Fruit fly (Drosophila melanogaster) whole organism, prepupa: Measurements from ENCODE around the gene CG15020.

Experiments used
- Met ChIP-seq: fragments of 200-800 bp; sonication (Bioruptor generic); optimal IDR thresholded peaks from 3 replicates; lab custom pipeline; 2016; ENCODE audit warnings: missing biosample characterization, missing genetic modification characterization
- OdsH ChIP-seq: fragments of 200-800 bp; sonication (Bioruptor generic); optimal IDR thresholded peaks from 3 replicates; lab custom pipeline; 2016; ENCODE audit warnings: missing biosample characterization, missing genetic modification characterization
- eg ChIP-seq: fragments of 200-800 bp; sonication (Bioruptor generic); IDR thresholded peaks from 3 replicates; pipeline ENCODE4 v1.3.6; 2022; ENCODE audit warnings: missing biosample characterization, missing genetic modification characterization
- esn ChIP-seq: fragments of 200-800 bp; sonication (Bioruptor generic); optimal IDR thresholded peaks from 2 replicates; lab custom pipeline; 2016; ENCODE audit warnings: missing biosample characterization, mild to moderate bottlenecking, missing genetic modification characterization, moderate library complexity
- spab ChIP-seq: fragments of 200-800 bp; sonication (Bioruptor generic); optimal IDR thresholded peaks from 2 replicates; lab custom pipeline; 2017; ENCODE audit warnings: missing biosample characterization, mild to moderate bottlenecking, missing genetic modification characterization, missing genetic modification reagents

DNA sequence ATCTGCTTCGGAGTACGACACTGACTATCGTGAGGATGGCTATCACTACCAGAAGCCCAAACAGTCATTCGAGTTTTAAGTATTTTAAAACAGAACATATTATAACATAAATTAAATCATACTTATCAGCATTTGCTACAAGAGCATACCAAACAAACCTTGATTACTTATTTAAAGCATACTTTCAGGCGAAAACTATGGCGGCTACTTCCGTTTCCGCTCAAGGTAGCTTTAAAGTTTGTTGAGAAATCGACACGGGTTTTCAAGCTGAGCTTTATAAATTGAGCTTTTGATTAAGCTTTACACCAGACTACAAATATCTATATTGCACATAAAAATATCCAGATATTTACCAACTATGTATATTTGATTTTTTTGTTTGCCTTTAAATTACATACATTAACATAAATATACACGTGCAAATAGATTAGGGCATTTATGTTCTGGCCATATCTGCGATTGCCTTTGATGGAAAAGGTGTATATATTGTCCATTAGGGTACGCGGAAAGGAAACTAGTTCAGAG is 53.5 kb downstream of the CG15020 start:
- TF ChIP-seq eg (GFP tag; lab: Robert Waterston, UW) = peak; percentile 83
- peak; percentile 11 for TF ChIP-seq spab (GFP tag; lab: Kevin White, UChicago)
- peak; percentile 37 for TF ChIP-seq Met
- TF ChIP-seq OdsH = peak; percentile 50
- no peak for TF ChIP-seq esn (GFP tag; lab: Kevin White, UChicago)
